Fruit fly (Drosophila melanogaster): ENCODE measurements around the gene CG14313.

CG14313 gene

DNA sequence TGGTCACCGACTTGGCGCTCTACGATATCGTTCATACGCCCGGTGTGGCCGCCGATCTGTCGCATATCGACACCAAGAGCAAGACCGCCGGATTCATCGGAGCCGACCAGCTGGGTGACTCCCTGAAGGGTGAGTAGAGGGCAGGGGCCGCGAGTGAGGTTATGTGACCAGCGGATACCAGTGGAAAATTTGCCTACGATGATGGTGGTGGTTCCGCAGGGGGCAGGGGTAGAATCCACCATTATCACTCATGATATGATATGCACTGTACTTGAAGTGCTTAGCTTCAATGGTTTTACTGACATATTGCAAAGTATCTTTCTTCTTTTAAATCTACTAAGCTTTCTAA, 35.0 kb upstream of the CG14313 start (continued):
- TF ChIP-seq fd64A (GFP tag; optimal IDR thresholded peaks at IDR 0.05): no peak

DNA sequence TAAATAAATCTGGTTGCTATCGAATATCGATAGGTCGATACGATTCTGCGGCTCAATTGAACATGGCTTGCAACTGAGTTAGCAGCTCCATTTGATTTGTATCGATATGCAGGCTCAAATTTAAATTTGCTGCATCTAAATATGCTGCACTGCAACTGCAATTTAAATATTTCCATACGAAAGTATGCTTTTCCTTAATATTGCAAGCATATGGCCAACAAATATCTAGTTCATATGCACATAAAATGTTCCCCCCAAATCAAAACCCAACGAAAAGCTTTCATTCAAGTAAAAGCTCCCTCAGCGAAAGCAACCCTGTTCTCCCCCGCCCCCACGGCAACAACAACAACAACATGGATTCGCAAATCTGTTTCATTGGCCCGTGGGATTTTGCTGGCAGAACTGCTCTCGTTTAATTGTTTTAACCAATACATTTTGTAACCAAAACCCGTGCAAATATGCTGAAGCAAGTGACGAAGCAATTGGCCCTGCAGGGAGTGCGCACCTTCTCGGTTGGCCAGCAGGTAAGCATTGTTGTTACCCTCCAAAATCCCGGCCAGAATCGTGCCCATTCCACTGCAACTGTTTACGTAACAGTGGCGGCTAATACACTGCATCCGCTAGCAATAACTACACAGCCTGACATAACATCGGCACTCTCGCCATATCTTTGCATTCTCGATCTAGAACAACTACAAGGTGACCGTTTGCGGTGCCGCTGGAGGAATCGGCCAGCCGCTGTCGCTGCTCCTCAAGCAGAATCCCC, 34.5 kb upstream of the CG14313 start, which contains the start of the genes CG7168 and Mdh2:
TSS of gene CG7168 (minus strand) at position 40 of the 766 bp plus-strand sequence.
TSS of gene Mdh2 (plus strand) at position 354 of the 766 bp plus-strand sequence.
- TF ChIP-seq bab2 (GFP tag; optimal IDR thresholded peaks at IDR 0.05) (no peak), CG14710 (tag; optimal IDR thresholded peaks at IDR 0.05) (peak; percentile 50), CG18764 (GFP tag; optimal IDR thresholded peaks at IDR 0.05) (no peak), en (GFP tag; optimal IDR thresholded peaks at IDR 0.05) (no peak), Bgb (GFP tag; IDR thresholded peaks at IDR 0.05; ENCODE audit: partially characterized antibody) (peak; percentile 88), gsb (GFP tag; IDR thresholded peaks at IDR 0.05) (0 out of 2 replicates have a peak, but pooled peaks have one; percentile 15), CG15696 (tag; optimal IDR thresholded peaks at IDR 0.05) (no peak), CG30403 (GFP tag; optimal IDR thresholded peaks at IDR 0.05) (peak; percentile 7), trem (tag; optimal IDR thresholded peaks at IDR 0.05) (peak; percentile 99), sug (tag; optimal IDR thresholded peaks at IDR 0.05) (peak; percentile 25), abd-A (tag; optimal IDR thresholded peaks at IDR 0.05) (no peak), CG17186 (GFP tag; optimal IDR thresholded peaks at IDR 0.05) (peak; percentile 19), lilli (GFP tag; optimal IDR thresholded peaks at IDR 0.05) (peak; percentile 32), ttk (GFP tag; IDR thresholded peaks at IDR 0.05) (no peak), pum (GFP tag; optimal IDR thresholded peaks at IDR 0.05) (no peak), CG12744 (GFP tag; optimal IDR thresholded peaks at IDR 0.05) (no peak), CG13123 (GFP tag; optimal IDR thresholded peaks at IDR 0.05) (no peak), HmgD (GFP tag; optimal IDR thresholded peaks at IDR 0.05) (peak; percentile 2), Ets65A (GFP tag) (no peak), CG9727 (GFP tag; optimal IDR thresholded peaks at IDR 0.05) (no peak), sob (GFP tag; IDR thresholded peaks at IDR 0.05) (no peak), CG6254 (GFP tag; optimal IDR thresholded peaks at IDR 0.05) (no peak), CG10267 (tag; optimal IDR thresholded peaks at IDR 0.05) (peak; percentile 16), chinmo (GFP tag; IDR thresholded peaks at IDR 0.05; ENCODE audit: partially characterized antibody) (peak; percentile 73; the same call in 3 of the 4 replicates), CG7963 (GFP tag; IDR thresholded peaks at IDR 0.05; ENCODE audit: partially characterized antibody) (peak; percentile 90), CG4617 (GFP tag; optimal IDR thresholded peaks at IDR 0.05; ENCODE audit: borderline replicate concordance) (peak; percentile 30), sna (GFP tag; IDR thresholded peaks at IDR 0.05; ENCODE audit: partially characterized antibody) (peak; percentile 77; the same call in 1 of the 2 replicates), vfl (GFP tag; optimal IDR thresholded peaks at IDR 0.05) (no peak), CG5245 (GFP tag; optimal IDR thresholded peaks at IDR 0.05) (no peak), Ets97D (GFP tag; optimal IDR thresholded peaks at IDR 0.05) (peak; percentile 67), jumu (GFP tag; optimal IDR thresholded peaks at IDR 0.05) (no peak), ken (GFP tag; IDR thresholded peaks at IDR 0.05) (no peak), CG31224 (GFP tag; IDR thresholded peaks at IDR 0.05) (no peak), aop (GFP tag; IDR thresholded peaks at IDR 0.05) (no peak), Med (GFP tag) (peak; percentile 72), HLH4C (GFP tag; IDR thresholded peaks at IDR 0.05; ENCODE audit: partially characterized antibody) (peak; percentile 94), CG2875 (GFP tag; optimal IDR thresholded peaks at IDR 0.05) (no peak), Dp (GFP tag; optimal IDR thresholded peaks at IDR 0.05) (peak; percentile 76), CG43689 (GFP tag; IDR thresholded peaks at IDR 0.05) (no peak), CTCF (GFP tag; optimal IDR thresholded peaks at IDR 0.05) (peak; percentile 9), knrl (GFP tag; IDR thresholded peaks at IDR 0.05; ENCODE audit: partially characterized antibody) (peak; percentile 79), NFAT (GFP tag; IDR thresholded peaks at IDR 0.05) (no peak), MTF-1 (GFP tag; optimal IDR thresholded peaks at IDR 0.05; ENCODE audit: borderline replicate concordance) (no peak), stwl (tag; optimal IDR thresholded peaks at IDR 0.05) (peak; percentile 86), CG1792 (GFP tag; optimal IDR thresholded peaks at IDR 0.05) (no peak), chif (GFP tag; optimal IDR thresholded peaks at IDR 0.05) (no peak), gt (GFP tag; IDR thresholded peaks at IDR 0.05) (no peak)
